Fruit fly (Drosophila melanogaster) whole organism, embryonic: ENCODE results near the gene CG4025.

Experiments
- Abd-B ChIP-seq: fragments of 200-800 bp; sonication (Bioruptor generic); optimal IDR thresholded peaks from 2 replicates; lab custom pipeline; 2018; ENCODE audit warnings: missing biosample characterization, mild to moderate bottlenecking, missing genetic modification characterization, moderate library complexity
- Antp ChIP-seq: fragments of 200-800 bp; sonication (Bioruptor generic); optimal IDR thresholded peaks from 3 replicates; lab custom pipeline; 2016; ENCODE audit warnings: missing biosample characterization, missing genetic modification characterization
- BEAF-32 ChIP-seq: fragments of 200-800 bp; sonication (Bioruptor generic); optimal IDR thresholded peaks from 3 replicates; lab custom pipeline; 2017; ENCODE audit warnings: missing biosample characterization, missing genetic modification characterization, mild to moderate bottlenecking, moderate library complexity, missing genetic modification reagents
- CG10274 ChIP-seq: fragments of 200-800 bp; sonication (Bioruptor generic); optimal IDR thresholded peaks from 3 replicates; lab custom pipeline; 2017; ENCODE audit warnings: missing biosample characterization, mild to moderate bottlenecking, missing genetic modification characterization
- CG11695 ChIP-seq: fragments of 200-800 bp; sonication (Bioruptor generic); IDR thresholded peaks from 3 replicates; pipeline ENCODE4 v1.3.6; 2022; ENCODE audit warnings: missing biosample characterization, missing genetic modification characterization
- CG12659 ChIP-seq: fragments of 200-800 bp; sonication (Bioruptor generic); optimal IDR thresholded peaks from 3 replicates; lab custom pipeline; 2017; ENCODE audit warnings: mild to moderate bottlenecking, missing biosample characterization, missing genetic modification reagents, missing genetic modification characterization
- CG15073 ChIP-seq: fragments of 200-800 bp; sonication (Bioruptor generic); optimal IDR thresholded peaks from 2 replicates; lab custom pipeline; 2016; ENCODE audit warnings: missing biosample characterization, missing genetic modification characterization
- CG1529 ChIP-seq: fragments of 200-800 bp; sonication (Bioruptor generic); optimal IDR thresholded peaks from 3 replicates; lab custom pipeline; 2018; ENCODE audit warnings: missing biosample characterization, missing genetic modification characterization
- CG15514 ChIP-seq: fragments of 200-800 bp; sonication (Bioruptor generic); optimal IDR thresholded peaks from 3 replicates; lab custom pipeline; 2017; ENCODE audit warnings: missing biosample characterization, missing genetic modification characterization, mild to moderate bottlenecking, moderate library complexity, missing genetic modification reagents
- CG31441 ChIP-seq: fragments of 200-800 bp; sonication (Bioruptor generic); IDR thresholded peaks from 2 replicates; pipeline ENCODE4 v1.3.6; 2022; ENCODE audit warnings: missing biosample characterization, missing genetic modification characterization
- CG3281 ChIP-seq: fragments of 200-800 bp; sonication (Bioruptor generic); optimal IDR thresholded peaks from 3 replicates; lab custom pipeline; 2017; ENCODE audit warnings: missing biosample characterization, mild to moderate bottlenecking, missing genetic modification characterization
- CG33213 ChIP-seq: fragments of 200-800 bp; sonication (Bioruptor generic); optimal IDR thresholded peaks from 3 replicates; lab custom pipeline; 2016; ENCODE audit warnings: missing biosample characterization, missing genetic modification characterization
- CG34376 ChIP-seq: fragments of 200-800 bp; sonication (Bioruptor generic); optimal IDR thresholded peaks from 2 replicates; lab custom pipeline; 2018; ENCODE audit warnings: missing biosample characterization, mild to moderate bottlenecking, missing genetic modification characterization
- CG6791 ChIP-seq: fragments of 200-800 bp; sonication (Bioruptor generic); IDR thresholded peaks from 3 replicates; pipeline ENCODE4 v1.3.6; 2022; ENCODE audit warnings: missing biosample characterization, missing genetic modification characterization; ENCODE audit not compliant: partially characterized antibody
- CG6854 ChIP-seq: fragments of 200-800 bp; sonication (Bioruptor generic); optimal IDR thresholded peaks from 3 replicates; lab custom pipeline; 2017; ENCODE audit warnings: missing biosample characterization, mild to moderate bottlenecking, missing genetic modification characterization
- CG8924 ChIP-seq: fragments of 200-800 bp; optimal IDR thresholded peaks from 3 replicates; lab custom pipeline; 2019; ENCODE audit warnings: missing biosample characterization, mild to moderate bottlenecking, missing genetic modification characterization, moderate library complexity
- Dp ChIP-seq: fragments of 200-800 bp; sonication (Bioruptor generic); optimal IDR thresholded peaks from 2 replicates; lab custom pipeline; 2018; ENCODE audit warnings: missing biosample characterization, mild to moderate bottlenecking, missing genetic modification characterization, moderate library complexity
- E2f2 ChIP-seq: fragments of 200-800 bp; sonication (Bioruptor generic); IDR thresholded peaks from 2 replicates; pipeline ENCODE4 v1.3.6; 2022; ENCODE audit warnings: missing biosample characterization, missing genetic modification characterization
- Eip74EF ChIP-seq, 2 experiments: fragments of 200-800 bp in 1 of 2; fragments of >200 bp in 1 of 2; sonication (Bioruptor generic) in 1 of 2; optimal IDR thresholded peaks; 2 replicates each; lab custom pipeline; 2017 to 2019; ENCODE audit warnings: missing biosample characterization in 2 of 2, missing genetic modification characterization in 2 of 2, mild to moderate bottlenecking in 1 of 2, moderate library complexity in 1 of 2
- Jarid2 ChIP-seq: fragments of 200-800 bp; sonication (Bioruptor generic); optimal IDR thresholded peaks from 3 replicates; lab custom pipeline; 2017; ENCODE audit warnings: mild to moderate bottlenecking, missing biosample characterization, missing genetic modification reagents, missing genetic modification characterization
- Lpt ChIP-seq: fragments of >200 bp; optimal IDR thresholded peaks from 2 replicates; lab custom pipeline; 2018; ENCODE audit warnings: missing biosample characterization, missing genetic modification characterization
- MESR4 ChIP-seq: fragments of 200-800 bp; sonication (Bioruptor generic); optimal IDR thresholded peaks from 2 replicates; lab custom pipeline; 2018; ENCODE audit warnings: missing biosample characterization, mild to moderate bottlenecking, missing genetic modification characterization, moderate library complexity
- Med ChIP-seq: fragments of 200-800 bp; sonication (Bioruptor generic); peaks from one replicate; lab custom pipeline; 2016; ENCODE audit warnings: missing biosample characterization, missing genetic modification characterization, mild to moderate bottlenecking, inconsistent platforms, moderate library complexity
- Meics ChIP-seq: fragments of 200-800 bp; sonication (Bioruptor generic); optimal IDR thresholded peaks from 2 replicates; lab custom pipeline; 2017; ENCODE audit warnings: missing biosample characterization, mild to moderate bottlenecking, missing genetic modification characterization
- Sin3A ChIP-seq: fragments of >200 bp; optimal IDR thresholded peaks from 2 replicates; lab custom pipeline; 2018
- Stat92E ChIP-seq, 3 experiments: fragments of >200 bp in 2 of 3; fragments of 200-800 bp in 1 of 3; sonication (Bioruptor generic) in 1 of 3; optimal IDR thresholded peaks; 2 replicates each; lab custom pipeline; 2017 to 2019; ENCODE audit warnings: missing biosample characterization in 3 of 3, missing genetic modification characterization in 3 of 3, mild to moderate bottlenecking in 1 of 3, moderate library complexity in 1 of 3
- Trl ChIP-seq, 3 experiments: fragments of >200 bp in 2 of 3; fragments of 200-800 bp in 1 of 3; sonication (Bioruptor generic) in 1 of 3; optimal IDR thresholded peaks; 2 replicates in 1 of 3; 3 replicates in 2 of 3; lab custom pipeline; 2016 to 2017; ENCODE audit warnings: missing biosample characterization in 1 of 3, missing genetic modification characterization in 1 of 3
- bsh ChIP-seq, 2 experiments: fragments of 200-800 bp; sonication (Bioruptor generic); optimal IDR thresholded peaks; 2 replicates each; lab custom pipeline; 2017 to 2018; ENCODE audit warnings: mild to moderate bottlenecking in 2 of 2, missing biosample characterization in 2 of 2, missing genetic modification characterization in 2 of 2, moderate library complexity in 1 of 2
- cad ChIP-seq: fragments of >200 bp; optimal IDR thresholded peaks from 2 replicates; lab custom pipeline; 2017; ENCODE audit warnings: missing biosample characterization, missing genetic modification characterization
- eyg ChIP-seq: fragments of 200-800 bp; sonication (Bioruptor generic); optimal IDR thresholded peaks from 3 replicates; lab custom pipeline; 2016; ENCODE audit warnings: missing biosample characterization, missing genetic modification characterization
- fd3F ChIP-seq: fragments of 200-800 bp; sonication (Bioruptor generic); optimal IDR thresholded peaks from 2 replicates; lab custom pipeline; 2018; ENCODE audit warnings: missing biosample characterization, mild to moderate bottlenecking, missing genetic modification characterization, moderate library complexity
- gem ChIP-seq: fragments of 200-800 bp; sonication (Bioruptor generic); optimal IDR thresholded peaks from 2 replicates; lab custom pipeline; 2019; ENCODE audit warnings: missing biosample characterization, mild to moderate bottlenecking, missing genetic modification characterization, moderate library complexity
- gfzf ChIP-seq: fragments of 200-800 bp; sonication (Bioruptor generic); optimal IDR thresholded peaks from 2 replicates; lab custom pipeline; 2016; ENCODE audit warnings: missing biosample characterization, mild to moderate bottlenecking, missing genetic modification characterization, moderate library complexity
- grau ChIP-seq: fragments of 200-800 bp; optimal IDR thresholded peaks from 3 replicates; lab custom pipeline; 2019; ENCODE audit warnings: missing biosample characterization, mild to moderate bottlenecking, missing genetic modification characterization, moderate library complexity
- grn ChIP-seq: fragments of 200-800 bp; sonication (Bioruptor generic); optimal IDR thresholded peaks from 3 replicates; lab custom pipeline; 2017; ENCODE audit warnings: missing biosample characterization, missing genetic modification characterization
- h ChIP-seq: fragments of >200 bp; optimal IDR thresholded peaks from 2 replicates; lab custom pipeline; 2017
- org-1 ChIP-seq: fragments of 200-800 bp; sonication (Bioruptor generic); optimal IDR thresholded peaks from 2 replicates; lab custom pipeline; 2017; ENCODE audit warnings: missing biosample characterization, missing genetic modification characterization
- phol ChIP-seq: fragments of 200-800 bp; sonication (Bioruptor generic); optimal IDR thresholded peaks from 3 replicates; lab custom pipeline; 2018; ENCODE audit warnings: missing biosample characterization, mild to moderate bottlenecking, missing genetic modification characterization, moderate library complexity
- pita ChIP-seq: fragments of 200-800 bp; sonication (Bioruptor generic); optimal IDR thresholded peaks from 2 replicates; lab custom pipeline; 2017; ENCODE audit warnings: missing biosample characterization, mild to moderate bottlenecking, missing genetic modification characterization
- pum ChIP-seq: fragments of 200-800 bp; sonication (Bioruptor generic); optimal IDR thresholded peaks from 2 replicates; lab custom pipeline; 2016; ENCODE audit warnings: missing biosample characterization, missing genetic modification characterization
- pzg ChIP-seq: fragments of 200-800 bp; sonication (Bioruptor generic); optimal IDR thresholded peaks from 3 replicates; lab custom pipeline; 2018; ENCODE audit warnings: missing biosample characterization, mild to moderate bottlenecking, missing genetic modification characterization, moderate library complexity
- row ChIP-seq: fragments of 200-800 bp; sonication (Bioruptor generic); IDR thresholded peaks from 3 replicates; pipeline ENCODE4 v1.3.6; 2022; ENCODE audit warnings: missing biosample characterization, missing genetic modification characterization
- sc ChIP-seq, 3 experiments: fragments of >200 bp in 2 of 3; fragments of 200-800 bp in 1 of 3; sonication (Bioruptor generic) in 1 of 3; optimal IDR thresholded peaks; 2 replicates in 2 of 3; 3 replicates in 1 of 3; lab custom pipeline; 2017; ENCODE audit warnings: mild to moderate bottlenecking in 1 of 3, missing biosample characterization in 1 of 3, missing genetic modification characterization in 1 of 3, missing genetic modification reagents in 1 of 3
- shn ChIP-seq: fragments of 200-800 bp; sonication (Bioruptor generic); optimal IDR thresholded peaks from 3 replicates; lab custom pipeline; 2016; ENCODE audit warnings: missing biosample characterization, missing genetic modification characterization
- sr ChIP-seq: fragments of 200-800 bp; sonication (Bioruptor generic); IDR thresholded peaks from 3 replicates; pipeline ENCODE4 v1.3.6; 2022; ENCODE audit warnings: missing biosample characterization, missing genetic modification characterization
- tll ChIP-seq, 2 experiments: fragments of 200-800 bp in 1 of 2; fragments of >200 bp in 1 of 2; sonication (Bioruptor generic) in 1 of 2; optimal IDR thresholded peaks; 2 replicates each; lab custom pipeline; 2017 to 2019; ENCODE audit warnings: missing biosample characterization in 2 of 2, missing genetic modification characterization in 2 of 2, mild to moderate bottlenecking in 1 of 2, moderate library complexity in 1 of 2
- wek ChIP-seq: fragments of 200-800 bp; sonication (Bioruptor generic); optimal IDR thresholded peaks from 3 replicates; lab custom pipeline; 2018; ENCODE audit warnings: missing biosample characterization, mild to moderate bottlenecking, missing genetic modification characterization, moderate library complexity

CG4025 gene

dm6 chrX:2076412-2077357 is at the start of gene CG4025:
Gene CG4025 (plus strand): TSS chrX:2076966.
- TF ChIP-seq Trl (optimal IDR thresholded peaks at IDR 0.05; lab: Kevin White, UChicago) (no peak), Trl (GFP tag; optimal IDR thresholded peaks at IDR 0.05; lab: Kevin White, UChicago) (no peak), MESR4 (GFP tag; lab: Kevin White, UChicago) (peak; percentile 51), CG31441 (GFP tag; lab: Robert Waterston, UW) (no peak), h (lab: Kevin White, UChicago) (no peak), Jarid2 (GFP tag; lab: Kevin White, UChicago) (no peak), CG10274 (no peak), Med (GFP tag; lab: Kevin White, UChicago) (peak; percentile 17), BEAF-32 (GFP tag; lab: Kevin White, UChicago) (no peak), Meics (GFP tag; lab: Kevin White, UChicago) (no peak), pum (GFP tag; lab: Kevin White, UChicago) (no peak), bsh (GFP tag; optimal IDR thresholded peaks at IDR 0.05; lab: Kevin White, UChicago) (no peak), fd3F (GFP tag; lab: Kevin White, UChicago) (no peak), sc (optimal IDR thresholded peaks at IDR 0.05; lab: Kevin White, UChicago) (no peak), sc (GFP tag; optimal IDR thresholded peaks at IDR 0.05; lab: Kevin White, UChicago) (no peak), CG1529 (GFP tag; lab: Kevin White, UChicago) (no peak), Eip74EF (GFP tag; optimal IDR thresholded peaks at IDR 0.05; lab: Kevin White, UChicago) (no peak), CG6791 (GFP tag; lab: Robert Waterston, UW) (no peak), CG11695 (GFP tag; lab: Robert Waterston, UW) (no peak), shn (no peak), tll (GFP tag; optimal IDR thresholded peaks at IDR 0.05; lab: Kevin White, UChicago) (no peak), CG12659 (GFP tag; lab: Kevin White, UChicago) (no peak), org-1 (GFP tag; lab: Kevin White, UChicago) (no peak), eyg (GFP tag; lab: Kevin White, UChicago) (no peak), Stat92E (GFP tag; optimal IDR thresholded peaks at IDR 0.05; lab: Kevin White, UChicago) (no peak), CG8924 (tag; lab: Kevin White, UChicago) (no peak), phol (tag; lab: Kevin White, UChicago) (no peak), sr (GFP tag; lab: Robert Waterston, UW) (no peak), E2f2 (GFP tag; lab: Robert Waterston, UW) (peak; percentile 83), Abd-B (GFP tag; lab: Kevin White, UChicago) (no peak), cad (GFP tag; lab: Kevin White, UChicago) (no peak), CG15073 (GFP tag; lab: Kevin White, UChicago) (no peak), CG15514 (peak; percentile 7), Sin3A (lab: Kevin White, UChicago) (no peak), gfzf (GFP tag; lab: Kevin White, UChicago) (peak; percentile 40), CG34376 (GFP tag; lab: Kevin White, UChicago) (peak; percentile 15), Lpt (GFP tag; lab: Kevin White, UChicago) (no peak), Antp (GFP tag; lab: Kevin White, UChicago) (no peak), CG6854 (GFP tag; lab: Kevin White, UChicago) (no peak), pzg (GFP tag; lab: Kevin White, UChicago) (peak; percentile 34), pita (GFP tag; lab: Kevin White, UChicago) (no peak), row (GFP tag; lab: Robert Waterston, UW) (peak; percentile 20; the same call in 1 of the 3 replicates), Dp (GFP tag; lab: Kevin White, UChicago) (peak; percentile 74), CG33213 (no peak), grau (no peak), gem (no peak), grn (no peak), wek (GFP tag; lab: Kevin White, UChicago) (peak; percentile 46), CG3281 (GFP tag; lab: Kevin White, UChicago) (no peak)
